Worm (Caenorhabditis elegans): ENCODE data around the gene fut-5.

The fut-5 gene

DNA sequence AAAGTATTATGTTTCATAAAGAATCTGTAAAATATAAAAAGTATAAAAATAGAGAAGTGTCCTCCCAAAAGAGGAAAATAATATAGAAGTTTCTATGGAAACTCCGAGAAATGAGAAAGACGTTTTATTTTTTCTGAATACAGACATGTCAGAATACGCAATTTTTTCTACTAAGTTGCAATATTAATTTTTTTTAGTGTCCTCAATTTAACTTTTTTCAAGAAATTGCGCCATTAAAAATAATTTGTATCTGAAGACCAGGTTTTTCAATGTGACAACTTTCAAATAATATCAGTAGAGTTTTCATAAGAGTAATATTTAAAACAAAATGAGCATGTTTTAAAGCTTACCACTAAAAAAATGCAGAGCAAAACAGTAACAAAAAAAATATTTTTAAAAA, at the start of gene fut-5:
fut-5 (minus strand) TSS at position 101 of the 400 bp plus-strand sequence.
- TF ChIP-seq klf-2 (GFP tag; conservative IDR thresholded peaks at IDR 0.05) (no peak), ref-1 (GFP tag; conservative IDR thresholded peaks at IDR 0.05) (no peak), ztf-29 (GFP tag; IDR thresholded peaks at IDR 0.05) (no peak), cog-1 (tag; optimal IDR thresholded peaks at IDR 0.05) (no peak), flt-1 (GFP tag; IDR thresholded peaks at IDR 0.05) (no peak), ztf-23 (GFP tag; IDR thresholded peaks at IDR 0.05) (no peak), med-1 (GFP tag; optimal IDR thresholded peaks at IDR 0.05; ENCODE audit: insufficient read depth) (no peak), tab-1 (GFP tag; IDR thresholded peaks at IDR 0.05) (no peak), T22C8.4 (GFP tag; IDR thresholded peaks at IDR 0.05) (no peak)

DNA sequence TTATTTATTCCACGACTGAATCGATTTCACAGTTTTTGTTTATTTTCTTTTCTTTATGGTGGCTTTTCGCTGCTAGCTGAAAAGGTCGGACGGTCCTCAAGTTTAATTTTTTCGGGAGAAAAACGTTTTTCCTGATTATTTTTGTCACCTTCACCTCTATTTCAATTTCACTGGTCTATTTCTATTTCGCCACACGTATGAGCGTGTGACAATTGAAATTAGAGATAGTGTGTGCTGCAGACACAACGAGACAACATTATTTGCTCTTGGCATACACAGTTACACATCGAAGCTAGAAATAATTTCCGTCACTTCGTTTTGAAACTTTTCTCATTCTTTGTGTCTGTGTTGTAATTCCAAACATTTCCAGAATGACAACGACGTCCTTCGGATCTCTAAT, 48.2 kb upstream of the fut-5 start, which contains the start of gene F41C3.8:
F41C3.8 (plus strand) TSS at position 371 of the 400 bp plus-strand sequence.
- TF ChIP-seq ref-1 (GFP tag; conservative IDR thresholded peaks at IDR 0.05) (no peak), flt-1 (GFP tag; IDR thresholded peaks at IDR 0.05) (no peak)

DNA sequence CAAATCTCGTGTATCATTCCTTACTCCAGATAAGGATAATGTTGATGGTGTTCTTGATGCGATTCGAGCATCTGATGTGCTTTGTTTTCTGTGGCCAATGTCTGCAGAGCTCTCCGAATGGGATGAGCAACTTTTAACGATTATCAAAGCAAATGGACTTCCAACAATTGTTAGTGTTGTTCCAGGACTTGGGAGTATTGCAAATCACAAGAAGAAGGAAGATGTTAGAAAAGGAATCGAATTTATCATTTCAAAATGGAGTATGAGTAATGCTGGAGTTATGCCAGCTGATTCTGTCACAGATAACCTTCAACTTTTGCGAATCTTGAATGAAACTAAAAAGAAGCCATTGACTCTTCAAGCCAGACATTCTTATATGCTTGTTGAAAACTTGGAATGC, 43.3 kb upstream of the fut-5 start:
- TF ChIP-seq T22C8.4 (GFP tag; IDR thresholded peaks at IDR 0.05) (no peak), flt-1 (GFP tag; IDR thresholded peaks at IDR 0.05) (no peak), cog-1 (tag; optimal IDR thresholded peaks at IDR 0.05) (no peak), ref-1 (GFP tag; conservative IDR thresholded peaks at IDR 0.05) (no peak), tab-1 (GFP tag; IDR thresholded peaks at IDR 0.05) (no peak), med-1 (GFP tag; optimal IDR thresholded peaks at IDR 0.05; ENCODE audit: insufficient read depth) (no peak), ztf-29 (GFP tag; IDR thresholded peaks at IDR 0.05) (no peak), ztf-23 (GFP tag; IDR thresholded peaks at IDR 0.05) (no peak), klf-2 (GFP tag; conservative IDR thresholded peaks at IDR 0.05) (no peak)

DNA sequence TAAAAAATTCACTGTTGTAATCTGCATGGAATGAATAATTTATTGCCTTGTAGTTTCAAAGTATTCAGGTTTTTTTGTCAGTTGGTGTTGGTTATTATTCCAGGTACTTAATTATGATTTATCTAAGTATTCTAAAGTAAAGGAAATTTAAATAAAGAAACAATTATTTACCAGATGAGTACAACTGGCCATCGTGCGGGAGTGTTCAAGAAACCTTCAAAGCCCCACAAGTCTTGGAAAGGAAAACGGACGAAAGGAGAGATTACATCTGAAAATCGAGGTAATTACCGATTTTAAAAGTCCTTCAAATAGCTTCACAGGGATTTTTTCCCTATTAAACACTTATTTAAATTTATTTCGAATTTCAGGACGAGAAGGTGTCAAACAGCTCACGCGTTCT, 42.6 kb upstream of the fut-5 start, which contains the start of gene tag-151:
tag-151 (plus strand) TSS at position 158 of the 400 bp plus-strand sequence.
- TF ChIP-seq klf-2 (GFP tag; conservative IDR thresholded peaks at IDR 0.05) (no peak), flt-1 (GFP tag; IDR thresholded peaks at IDR 0.05) (no peak), ref-1 (GFP tag; conservative IDR thresholded peaks at IDR 0.05) (no peak), ztf-29 (GFP tag; IDR thresholded peaks at IDR 0.05) (no peak), ztf-23 (GFP tag; IDR thresholded peaks at IDR 0.05) (no peak), cog-1 (tag; optimal IDR thresholded peaks at IDR 0.05) (no peak), med-1 (GFP tag; optimal IDR thresholded peaks at IDR 0.05; ENCODE audit: insufficient read depth) (no peak), tab-1 (GFP tag; IDR thresholded peaks at IDR 0.05) (no peak), T22C8.4 (GFP tag; IDR thresholded peaks at IDR 0.05) (no peak)

DNA sequence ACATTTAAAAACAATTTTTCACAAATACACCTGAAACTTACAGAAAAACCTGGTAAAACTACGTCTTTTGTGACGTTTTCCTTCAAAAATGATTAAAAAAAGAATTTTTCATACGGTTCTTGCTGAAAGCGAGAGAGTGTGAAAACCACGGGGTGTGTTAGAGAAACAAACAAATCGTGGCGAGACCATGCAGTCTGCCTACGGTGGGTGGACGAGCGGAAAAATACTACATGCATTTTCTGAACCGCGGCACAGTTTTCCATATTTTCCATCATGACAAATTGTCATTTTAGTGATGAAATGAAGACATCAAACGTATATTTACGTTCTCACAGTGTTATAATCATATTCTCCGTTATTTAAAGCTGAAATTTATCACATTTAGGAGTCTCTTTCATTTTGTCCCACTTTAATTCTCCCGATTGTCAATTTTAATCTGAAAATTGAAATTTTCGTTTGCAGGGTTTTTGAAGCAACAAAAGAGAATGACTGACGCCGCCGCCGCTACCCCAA, 38.9 kb upstream of the fut-5 start, which contains the start of the genes F10G7.9 and tsn-1:
F10G7.9 (minus strand) TSS at position 127 of the 513 bp plus-strand sequence.
tsn-1 (plus strand) TSS at position 463 of the 513 bp plus-strand sequence.
- TF ChIP-seq cog-1 (tag; optimal IDR thresholded peaks at IDR 0.05) (no peak), klf-2 (GFP tag; conservative IDR thresholded peaks at IDR 0.05) (no peak), ztf-29 (GFP tag; IDR thresholded peaks at IDR 0.05) (no peak), tab-1 (GFP tag; IDR thresholded peaks at IDR 0.05) (no peak), T22C8.4 (GFP tag; IDR thresholded peaks at IDR 0.05) (no peak), ztf-23 (GFP tag; IDR thresholded peaks at IDR 0.05) (no peak), med-1 (GFP tag; optimal IDR thresholded peaks at IDR 0.05; ENCODE audit: insufficient read depth) (no peak), flt-1 (GFP tag; IDR thresholded peaks at IDR 0.05) (no peak), ref-1 (GFP tag; conservative IDR thresholded peaks at IDR 0.05) (no peak)

DNA sequence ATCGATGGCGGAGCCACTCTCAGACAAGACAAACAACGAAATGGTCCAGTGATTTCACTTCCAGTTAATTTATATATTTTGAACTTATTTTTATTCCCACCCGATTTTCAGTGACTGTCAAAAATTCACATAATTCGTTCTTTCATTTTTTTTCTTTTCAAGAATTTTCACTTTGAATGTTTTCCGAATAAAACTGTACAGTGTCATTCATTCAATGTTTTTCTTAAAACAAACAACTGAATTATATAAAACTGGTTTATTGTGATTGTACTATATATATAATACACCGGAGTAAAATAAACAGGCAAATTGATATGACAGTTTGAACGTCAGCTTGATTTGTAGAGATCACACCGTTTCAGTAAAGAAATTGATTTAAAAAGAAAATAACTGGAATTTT, 35.5 kb upstream of the fut-5 start:
- TF ChIP-seq med-1 (GFP tag; optimal IDR thresholded peaks at IDR 0.05; ENCODE audit: insufficient read depth) (no peak), ztf-23 (GFP tag; IDR thresholded peaks at IDR 0.05) (no peak), T22C8.4 (GFP tag; IDR thresholded peaks at IDR 0.05) (no peak), klf-2 (GFP tag; conservative IDR thresholded peaks at IDR 0.05) (no peak), flt-1 (GFP tag; IDR thresholded peaks at IDR 0.05) (no peak)

DNA sequence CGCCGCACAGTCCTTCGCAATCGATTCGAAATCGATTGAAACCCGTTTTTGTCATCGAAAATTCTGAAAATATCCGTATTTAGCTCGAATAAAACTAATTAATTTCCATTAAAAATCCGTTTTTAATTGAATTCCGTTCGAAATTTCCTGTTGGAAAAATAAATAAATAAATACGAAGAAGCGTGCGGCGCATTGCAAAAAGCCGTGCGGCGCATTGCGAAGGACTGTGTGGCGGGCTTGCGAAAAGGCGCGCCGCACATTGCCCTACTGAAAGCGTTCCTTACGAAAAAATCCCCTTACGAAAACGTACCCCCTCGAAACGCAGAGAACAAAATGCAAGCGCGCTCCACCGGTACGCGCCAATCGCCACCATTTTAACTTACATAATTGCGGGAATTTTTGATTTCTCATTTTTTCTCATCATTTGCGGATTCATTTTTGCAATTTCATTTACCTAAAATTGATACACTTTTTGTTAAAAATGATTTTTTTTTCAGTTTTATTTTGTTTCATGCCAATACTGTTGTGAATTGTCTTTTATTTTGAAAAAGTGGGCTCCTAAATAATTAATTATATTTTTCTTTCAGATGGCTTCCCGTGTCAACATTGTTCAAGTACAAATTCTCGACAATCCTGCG, 34.1 kb upstream of the fut-5 start, which contains the start of gene unc-85:
unc-85 (plus strand) TSS at position 588 of the 638 bp plus-strand sequence.
- TF ChIP-seq ztf-23 (GFP tag; IDR thresholded peaks at IDR 0.05) (peak; percentile 90), ref-1 (GFP tag; conservative IDR thresholded peaks at IDR 0.05) (peak; percentile 57; the same call in 1 of the 2 replicates), med-1 (GFP tag; optimal IDR thresholded peaks at IDR 0.05; ENCODE audit: insufficient read depth) (peak; percentile 29), T22C8.4 (GFP tag; IDR thresholded peaks at IDR 0.05) (peak; percentile 18; the same call in 1 of the 2 replicates), tab-1 (GFP tag; IDR thresholded peaks at IDR 0.05) (peak; percentile 70; the same call in 1 of the 2 replicates), klf-2 (GFP tag; conservative IDR thresholded peaks at IDR 0.05) (peak; percentile 71), ztf-29 (GFP tag; IDR thresholded peaks at IDR 0.05) (peak; percentile 84), cog-1 (tag; optimal IDR thresholded peaks at IDR 0.05) (peak; percentile 30), flt-1 (GFP tag; IDR thresholded peaks at IDR 0.05) (peak; percentile 90)

DNA sequence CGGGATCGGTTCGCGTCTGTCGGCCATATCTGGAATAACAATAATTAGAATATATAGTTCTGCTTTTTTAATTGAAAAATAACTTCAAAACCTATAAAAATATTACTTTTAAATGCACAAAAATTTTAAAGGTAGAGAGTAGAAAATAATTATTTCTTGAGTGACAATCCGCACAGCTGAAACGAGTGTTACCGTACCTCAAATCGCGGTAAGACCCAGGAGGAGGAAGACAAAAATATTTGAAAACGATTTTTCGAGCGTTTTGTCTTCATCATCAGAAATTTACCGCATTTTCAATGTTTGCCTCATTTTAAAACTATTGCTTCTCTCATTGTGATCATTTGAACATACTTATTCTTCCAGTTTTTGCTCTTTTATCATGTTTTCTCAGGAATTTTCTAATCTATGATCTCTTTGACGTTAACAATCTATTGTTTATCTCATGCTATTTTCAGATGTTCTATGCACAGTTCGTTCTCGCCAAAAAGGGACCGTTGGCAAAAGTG, 30.8 kb upstream of the fut-5 start, which contains the start of the genes rpn-5 and scc-1:
rpn-5 (minus strand) TSS at position 162 of the 506 bp plus-strand sequence.
scc-1 (plus strand) TSS at position 456 of the 506 bp plus-strand sequence.
- no peak for TF ChIP-seq cog-1 (tag; optimal IDR thresholded peaks at IDR 0.05)
- no peak for TF ChIP-seq ztf-29 (GFP tag; IDR thresholded peaks at IDR 0.05)
- TF ChIP-seq flt-1 (GFP tag; IDR thresholded peaks at IDR 0.05): no peak
- TF ChIP-seq ztf-23 (GFP tag; IDR thresholded peaks at IDR 0.05): no peak
- TF ChIP-seq tab-1 (GFP tag; IDR thresholded peaks at IDR 0.05): no peak
- TF ChIP-seq med-1 (GFP tag; optimal IDR thresholded peaks at IDR 0.05; ENCODE audit: insufficient read depth): no peak
- TF ChIP-seq ref-1 (GFP tag; conservative IDR thresholded peaks at IDR 0.05): no peak
- no peak for TF ChIP-seq T22C8.4 (GFP tag; IDR thresholded peaks at IDR 0.05)
- TF ChIP-seq klf-2 (GFP tag; conservative IDR thresholded peaks at IDR 0.05): no peak

DNA sequence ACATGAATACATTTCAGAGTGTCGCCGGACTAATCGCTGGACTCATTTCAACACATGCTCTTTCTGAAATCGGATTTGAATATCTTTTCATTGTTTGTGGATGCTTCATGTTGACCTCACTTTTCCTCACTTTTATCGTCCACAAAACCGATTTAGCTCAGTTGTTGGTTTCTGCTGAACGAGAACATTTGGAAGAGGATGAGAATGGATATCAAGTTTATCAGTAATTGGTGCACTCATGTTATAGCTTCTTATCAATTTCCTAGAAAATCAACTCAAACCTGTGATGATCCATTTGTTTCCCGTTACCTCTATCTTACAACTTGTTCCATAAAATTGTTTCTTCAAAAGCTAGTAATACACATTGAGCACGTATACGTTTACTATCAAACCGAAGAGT, 28.6 kb upstream of the fut-5 start:
- TF ChIP-seq flt-1 (GFP tag; IDR thresholded peaks at IDR 0.05): no peak
- TF ChIP-seq tab-1 (GFP tag; IDR thresholded peaks at IDR 0.05): no peak
- TF ChIP-seq ref-1 (GFP tag; conservative IDR thresholded peaks at IDR 0.05): no peak
- TF ChIP-seq T22C8.4 (GFP tag; IDR thresholded peaks at IDR 0.05): no peak
- no peak for TF ChIP-seq ztf-29 (GFP tag; IDR thresholded peaks at IDR 0.05)
- TF ChIP-seq ztf-23 (GFP tag; IDR thresholded peaks at IDR 0.05): no peak
- TF ChIP-seq med-1 (GFP tag; optimal IDR thresholded peaks at IDR 0.05; ENCODE audit: insufficient read depth): no peak
- no peak for TF ChIP-seq cog-1 (tag; optimal IDR thresholded peaks at IDR 0.05)
- TF ChIP-seq klf-2 (GFP tag; conservative IDR thresholded peaks at IDR 0.05): no peak
